Worm (Caenorhabditis elegans): ENCODE measurements around the gene vars-1.

The vars-1 gene

ce11 chrV:8039606-8040005 lies 8.4 kb downstream of the vars-1 start:
- TF ChIP-seq ZK546.5 (tag; optimal IDR thresholded peaks at IDR 0.05) (no peak), pha-4 (tag; optimal IDR thresholded peaks at IDR 0.05) (no peak), snpc-4 (tag; optimal IDR thresholded peaks at IDR 0.05) (no peak), elt-1 (tag; optimal IDR thresholded peaks at IDR 0.05) (no peak), jun-1 (tag; optimal IDR thresholded peaks at IDR 0.05) (no peak), lsy-12 (tag; optimal IDR thresholded peaks at IDR 0.05) (no peak), mml-1 (tag; optimal IDR thresholded peaks at IDR 0.05) (no peak), nhr-25 (tag; optimal IDR thresholded peaks at IDR 0.05) (peak; percentile 40), mdl-1 (tag; optimal IDR thresholded peaks at IDR 0.05) (no peak), ama-1 (optimal IDR thresholded peaks at IDR 0.05) (peak; percentile 86), lin-39 (tag; optimal IDR thresholded peaks at IDR 0.05) (no peak), hmg-11 (tag; optimal IDR thresholded peaks at IDR 0.05) (no peak), fkh-2 (tag; optimal IDR thresholded peaks at IDR 0.05) (no peak)

- TF ChIP-seq snpc-4 (tag; optimal IDR thresholded peaks at IDR 0.05) (no peak), ceh-82 (tag; optimal IDR thresholded peaks at IDR 0.05) (no peak), elt-1 (tag; optimal IDR thresholded peaks at IDR 0.05) (no peak), lsy-12 (tag; optimal IDR thresholded peaks at IDR 0.05) (peak; percentile 25), nfya-1 (tag; optimal IDR thresholded peaks at IDR 0.05; ENCODE audit: insufficient read depth) (no peak), mdl-1 (tag; optimal IDR thresholded peaks at IDR 0.05) (no peak), nhr-25 (tag; optimal IDR thresholded peaks at IDR 0.05) (peak; percentile 64), zag-1 (tag; optimal IDR thresholded peaks at IDR 0.05) (no peak), lin-15B (tag; optimal IDR thresholded peaks at IDR 0.05) (no peak), sea-2 (GFP tag; optimal IDR thresholded peaks at IDR 0.05) (no peak), nhr-67 (tag; optimal IDR thresholded peaks at IDR 0.05) (no peak), ceh-28 (tag; optimal IDR thresholded peaks at IDR 0.05) (no peak), aly-2 (tag; optimal IDR thresholded peaks at IDR 0.05) (no peak), jun-1 (tag; optimal IDR thresholded peaks at IDR 0.05) (no peak), nhr-11 (tag; optimal IDR thresholded peaks at IDR 0.05) (no peak), ama-1 (optimal IDR thresholded peaks at IDR 0.05) (peak; percentile 84), egl-27 (tag; optimal IDR thresholded peaks at IDR 0.05) (no peak), mml-1 (tag; optimal IDR thresholded peaks at IDR 0.05) (no peak), ztf-11 (tag; optimal IDR thresholded peaks at IDR 0.05) (no peak), tbx-2 (tag; optimal IDR thresholded peaks at IDR 0.05) (peak; percentile 4), nhr-28 (tag; optimal IDR thresholded peaks at IDR 0.05) (no peak), fkh-2 (tag; optimal IDR thresholded peaks at IDR 0.05) (no peak), pha-4 (tag; optimal IDR thresholded peaks at IDR 0.05) (no peak), nhr-76 (tag; optimal IDR thresholded peaks at IDR 0.05) (no peak), nhr-43 (tag; optimal IDR thresholded peaks at IDR 0.05; ENCODE audit: poor library complexity, severe bottlenecking) (peak; percentile 94), unc-62 (GFP tag; optimal IDR thresholded peaks at IDR 0.05) (no peak), skn-1 (tag; optimal IDR thresholded peaks at IDR 0.05) (no peak), fkh-10 (GFP tag; optimal IDR thresholded peaks at IDR 0.05) (no peak), nhr-77 (tag; optimal IDR thresholded peaks at IDR 0.05) (no peak), elt-3 (tag; optimal IDR thresholded peaks at IDR 0.05) (peak in 1 of 3 experiments; percentile 13), eor-1 (tag; optimal IDR thresholded peaks at IDR 0.05) (no peak), fos-1 (tag; optimal IDR thresholded peaks at IDR 0.05) (peak; percentile 63), ceh-16 (tag; optimal IDR thresholded peaks at IDR 0.05) (no peak), pqm-1 (tag; optimal IDR thresholded peaks at IDR 0.05) (no peak), egl-5 (tag; optimal IDR thresholded peaks at IDR 0.05) (no peak), unc-39 (tag; optimal IDR thresholded peaks at IDR 0.05) (no peak), ztf-4 (tag; optimal IDR thresholded peaks at IDR 0.05) (no peak), elt-2 (tag; optimal IDR thresholded peaks at IDR 0.05) (no peak), daf-12 (tag; optimal IDR thresholded peaks at IDR 0.05) (no peak), ZK546.5 (tag; optimal IDR thresholded peaks at IDR 0.05) (no peak), nhr-23 (tag; optimal IDR thresholded peaks at IDR 0.05) (peak; percentile 95), hmg-11 (tag; optimal IDR thresholded peaks at IDR 0.05) (no peak), lin-39 (tag; optimal IDR thresholded peaks at IDR 0.05) (no peak), R02D3.7 (tag; optimal IDR thresholded peaks at IDR 0.05) (no peak), nhr-237 (tag; optimal IDR thresholded peaks at IDR 0.05) (no peak), ceh-9 (tag; optimal IDR thresholded peaks at IDR 0.05) (no peak), nhr-12 (tag; optimal IDR thresholded peaks at IDR 0.05) (no peak)
Measured at ce11 chrV:8040247-8041084, 9.3 kb downstream of the vars-1 start.
